Worm (Caenorhabditis elegans) whole organism, mixed stage, embryonic: ENCODE results near the gene R12B2.13.

ENCODE experiments used
- M03D4.4 ChIP-seq: sonication (generic microtip); optimal IDR thresholded peaks from 2 replicates; lab custom pipeline; 2017; ENCODE audit warnings: mild to moderate bottlenecking, missing genetic modification characterization, missing compliant biosample characterization
- bed-3 ChIP-seq: fragments of 200-800 bp; sonication (Bioruptor generic); optimal IDR thresholded peaks from 3 replicates; lab custom pipeline; 2018; ENCODE audit warnings: mild to moderate bottlenecking, missing genetic modification characterization, moderate library complexity, missing compliant biosample characterization
- blmp-1 ChIP-seq: fragments of 150-350 bp; optimal IDR thresholded peaks from 2 replicates; lab custom pipeline; 2014; ENCODE audit warnings: missing biosample characterization, missing genetic modification characterization
- ceh-43 ChIP-seq: fragments of 200-800 bp; sonication (Bioruptor generic); optimal IDR thresholded peaks from 2 replicates; lab custom pipeline; 2018; ENCODE audit warnings: mild to moderate bottlenecking, missing genetic modification characterization, moderate library complexity, missing compliant biosample characterization
- ces-1 ChIP-seq: fragments of 150-350 bp; optimal IDR thresholded peaks from 2 replicates; lab custom pipeline; 2014; ENCODE audit warnings: missing biosample characterization, missing genetic modification reagents, missing genetic modification characterization
- cnd-1 ChIP-seq: fragments of 200-800 bp; sonication (Bioruptor generic); optimal IDR thresholded peaks from 2 replicates; lab custom pipeline; 2018; ENCODE audit warnings: mild to moderate bottlenecking, missing genetic modification characterization, missing compliant biosample characterization
- drap-1 ChIP-seq: fragments of 200-800 bp; sonication (Bioruptor generic); optimal IDR thresholded peaks from 3 replicates; lab custom pipeline; 2018; ENCODE audit warnings: mild to moderate bottlenecking, missing genetic modification characterization, missing compliant biosample characterization
- elt-1 ChIP-seq: sonication (generic microtip); optimal IDR thresholded peaks from 2 replicates; lab custom pipeline; 2017; ENCODE audit warnings: missing genetic modification characterization, mild to moderate bottlenecking, missing compliant biosample characterization, antibody characterized with exemption, moderate library complexity, borderline replicate concordance; ENCODE audit not compliant: insufficient read depth
- hlh-1 ChIP-seq: fragments of 150-350 bp; optimal IDR thresholded peaks from 2 replicates; lab custom pipeline; 2014; ENCODE audit warnings: missing biosample characterization, missing genetic modification reagents, missing genetic modification characterization
- lin-13 ChIP-seq: fragments of 150-350 bp; optimal IDR thresholded peaks from 2 replicates; lab custom pipeline; 2014; ENCODE audit warnings: missing biosample characterization, missing genetic modification characterization
- mab-5 ChIP-seq: fragments of 150-350 bp; optimal IDR thresholded peaks from 2 replicates; lab custom pipeline; 2014; ENCODE audit warnings: missing biosample characterization, missing genetic modification characterization
- mep-1 ChIP-seq: fragments of 150-350 bp; optimal IDR thresholded peaks from 2 replicates; lab custom pipeline; 2017; ENCODE audit warnings: missing biosample characterization, missing genetic modification reagents, missing genetic modification characterization, inconsistent platforms
- mls-2 ChIP-seq: sonication (generic microtip); optimal IDR thresholded peaks from 2 replicates; lab custom pipeline; 2016; ENCODE audit warnings: mild to moderate bottlenecking, missing genetic modification characterization, moderate library complexity, missing compliant biosample characterization
- nhr-12 ChIP-seq: fragments of 150-350 bp; optimal IDR thresholded peaks from 2 replicates; lab custom pipeline; 2014; ENCODE audit warnings: missing biosample characterization, missing genetic modification characterization
- nhr-2 ChIP-seq: fragments of 150-350 bp; optimal IDR thresholded peaks from 2 replicates; lab custom pipeline; 2014; ENCODE audit warnings: missing biosample characterization, missing genetic modification characterization
- nhr-237 ChIP-seq: fragments of 150-350 bp; optimal IDR thresholded peaks from 2 replicates; lab custom pipeline; 2014; ENCODE audit warnings: missing biosample characterization, missing genetic modification characterization
- nhr-28 ChIP-seq: fragments of 150-350 bp; optimal IDR thresholded peaks from 2 replicates; lab custom pipeline; 2014; ENCODE audit warnings: missing biosample characterization, missing genetic modification characterization
- nhr-76 ChIP-seq: sonication (generic microtip); optimal IDR thresholded peaks from 2 replicates; lab custom pipeline; 2017; ENCODE audit warnings: missing biosample characterization, missing genetic modification characterization
- snpc-4 ChIP-seq: fragments of 150-350 bp; optimal IDR thresholded peaks from 2 replicates; lab custom pipeline; 2014; ENCODE audit warnings: missing biosample characterization, missing genetic modification characterization
- sptf-1 ChIP-seq: sonication (generic microtip); optimal IDR thresholded peaks from 2 replicates; lab custom pipeline; 2017; ENCODE audit warnings: mild to moderate bottlenecking, missing genetic modification characterization, moderate library complexity, missing compliant biosample characterization
- tbx-8 ChIP-seq: fragments of 200-800 bp; sonication (Bioruptor generic); optimal IDR thresholded peaks from 2 replicates; lab custom pipeline; 2018; ENCODE audit warnings: mild to moderate bottlenecking, missing genetic modification characterization, moderate library complexity, missing compliant biosample characterization
- unc-120 ChIP-seq: sonication (generic microtip); optimal IDR thresholded peaks from 2 replicates; lab custom pipeline; 2017; ENCODE audit warnings: missing genetic modification characterization, missing compliant biosample characterization; ENCODE audit not compliant: poor library complexity, severe bottlenecking
- unc-39 ChIP-seq: fragments of 150-350 bp; optimal IDR thresholded peaks from 2 replicates; lab custom pipeline; 2014; ENCODE audit warnings: missing biosample characterization, missing genetic modification characterization
- unc-62 ChIP-seq: fragments of 150-350 bp; optimal IDR thresholded peaks from 2 replicates; lab custom pipeline; 2014; ENCODE audit warnings: missing biosample characterization, missing genetic modification reagents, missing genetic modification characterization
- ztf-11 ChIP-seq: fragments of 150-350 bp; optimal IDR thresholded peaks from 2 replicates; lab custom pipeline; 2014; ENCODE audit warnings: missing biosample characterization, missing genetic modification characterization

R12B2.13 gene

ce11 chrIII:5814799-5815198, 18.5 kb downstream of the R12B2.13 start, which contains the start of gene R12B2.7:
Gene R12B2.7, plus strand, starts transcription at chrIII:5815045.
- peak; percentile 13 for TF ChIP-seq lin-13 (tag; lab: Kevin White, UChicago)
- no peak for TF ChIP-seq ztf-11 (tag; lab: Kevin White, UChicago)

ce11 chrIII:5814098-5814497, 19.2 kb downstream of the R12B2.13 start:
- TF ChIP-seq nhr-2 (tag; lab: Kevin White, UChicago) (no peak), sptf-1 (tag; lab: Kevin White, UChicago) (no peak), tbx-8 (GFP tag; lab: Kevin White, UChicago) (no peak), ceh-43 (GFP tag; lab: Kevin White, UChicago) (no peak), unc-62 (GFP tag; lab: Kevin White, UChicago) (no peak), cnd-1 (tag; lab: Kevin White, UChicago) (no peak), mls-2 (tag; lab: Kevin White, UChicago) (no peak), drap-1 (no peak), snpc-4 (no peak)

- no peak for TF ChIP-seq unc-39 (tag; lab: Kevin White, UChicago)
- TF ChIP-seq unc-62 (GFP tag; lab: Kevin White, UChicago), result no peak
- no peak for TF ChIP-seq lin-13 (tag; lab: Kevin White, UChicago)
- TF ChIP-seq mab-5 (tag; lab: Kevin White, UChicago), result no peak
- TF ChIP-seq M03D4.4 (tag; lab: Kevin White, UChicago), result no peak
- no peak for TF ChIP-seq blmp-1 (tag; lab: Kevin White, UChicago)
- no peak for TF ChIP-seq drap-1
- no peak for TF ChIP-seq hlh-1 (tag; lab: Kevin White, UChicago)
- no peak for TF ChIP-seq elt-1 (tag; lab: Kevin White, UChicago)
- no peak for TF ChIP-seq nhr-28 (tag; lab: Kevin White, UChicago)
- no peak for TF ChIP-seq ceh-43 (GFP tag; lab: Kevin White, UChicago)
- TF ChIP-seq nhr-2 (tag; lab: Kevin White, UChicago), result no peak
- TF ChIP-seq, all 35 proteins: peak for 0
Measured at ce11 chrIII:5813501-5813900, 19.8 kb downstream of the R12B2.13 start.

ce11 chrIII:5812672-5813071, 20.6 kb downstream of the R12B2.13 start:
- TF ChIP-seq bed-3 (GFP tag; lab: Kevin White, UChicago) (no peak), ces-1 (no peak), unc-62 (GFP tag; lab: Kevin White, UChicago) (peak; percentile 59), nhr-12 (tag; lab: Kevin White, UChicago) (no peak)

ce11 chrIII:5811957-5812356, 21.3 kb downstream of the R12B2.13 start:
- TF ChIP-seq elt-1 (tag; lab: Kevin White, UChicago), result no peak

- no peak for TF ChIP-seq tbx-8 (GFP tag; lab: Kevin White, UChicago)
- no peak for TF ChIP-seq mep-1
- TF ChIP-seq hlh-1 (tag; lab: Kevin White, UChicago), result no peak
- no peak for TF ChIP-seq nhr-237 (tag; lab: Kevin White, UChicago)
- TF ChIP-seq drap-1, result no peak
- no peak for TF ChIP-seq snpc-4
- TF ChIP-seq unc-120 (tag; lab: Kevin White, UChicago), result no peak
- TF ChIP-seq ztf-11 (tag; lab: Kevin White, UChicago), result no peak
- no peak for TF ChIP-seq ceh-43 (GFP tag; lab: Kevin White, UChicago)
Measured at ce11 chrIII:5810012-5810411, 23.3 kb downstream of the R12B2.13 start.

ce11 chrIII:5806720-5807119, 26.6 kb downstream of the R12B2.13 start, which contains the start of gene R12B2.2:
Gene R12B2.2, plus strand, starts transcription at chrIII:5807020.
- no peak for TF ChIP-seq lin-13 (tag; lab: Kevin White, UChicago)

ce11 chrIII:5805273-5805672, 28.0 kb downstream of the R12B2.13 start, which contains the start of gene R12B2.3:
Gene R12B2.3, plus strand, starts transcription at chrIII:5805573.
- TF ChIP-seq nhr-2 (tag; lab: Kevin White, UChicago) (no peak), mep-1 (no peak), bed-3 (GFP tag; lab: Kevin White, UChicago) (no peak), nhr-76 (tag; lab: Kevin White, UChicago) (no peak)
